Worm (Caenorhabditis elegans): ENCODE data around the gene clec-176.

DNA sequence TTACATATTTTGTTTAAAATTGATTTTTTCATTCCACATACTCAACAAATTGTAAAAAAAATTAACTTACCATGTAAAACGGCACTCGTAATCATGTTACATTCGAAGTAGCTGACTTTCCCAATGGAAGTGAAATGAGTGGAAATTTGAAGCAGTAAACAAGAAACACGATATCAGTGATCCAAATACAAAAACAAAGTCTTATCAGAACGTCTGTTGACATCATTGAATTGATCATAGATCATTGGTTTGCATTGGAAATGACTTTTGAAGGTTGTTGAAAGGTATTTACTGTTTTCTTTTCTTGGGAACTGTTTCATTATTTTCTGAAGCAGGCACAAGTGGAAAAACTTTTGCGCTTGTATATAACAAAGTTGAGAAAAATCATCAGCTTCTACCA, 7.9 kb upstream of the clec-176 start, which contains the start of gene Y9C9A.16:
- TF ChIP-seq fkh-10 (GFP tag; optimal IDR thresholded peaks at IDR 0.05) (no peak), aly-2 (tag; optimal IDR thresholded peaks at IDR 0.05) (no peak), pha-4 (GFP tag; IDR thresholded peaks at IDR 0.05) (no peak), pha-4 (tag; optimal IDR thresholded peaks at IDR 0.05) (no peak), snpc-4 (tag; optimal IDR thresholded peaks at IDR 0.05) (no peak), mxl-2 (GFP tag; conservative IDR thresholded peaks at IDR 0.05) (no peak), unc-39 (tag; optimal IDR thresholded peaks at IDR 0.05) (no peak), nhr-28 (tag; optimal IDR thresholded peaks at IDR 0.05) (no peak), dpl-1 (GFP tag; optimal IDR thresholded peaks at IDR 0.05) (no peak), dmd-6 (GFP tag; IDR thresholded peaks at IDR 0.05) (no peak), daf-16 (GFP tag; optimal IDR thresholded peaks at IDR 0.05) (no peak), daf-16 (tag; optimal IDR thresholded peaks at IDR 0.05) (peak; percentile 100)

Measured in whole organism, L4 larva.